Worm (Caenorhabditis elegans) whole organism, L4 larva: ENCODE results near the gene Y51A2B.8.

Source experiments
- F49E8.2 ChIP-seq: sonication (generic microtip); optimal IDR thresholded peaks from 2 replicates; lab custom pipeline; 2016; ENCODE audit warnings: missing compliant biosample characterization, mild to moderate bottlenecking, missing genetic modification characterization, borderline replicate concordance
- ceh-28 ChIP-seq: fragments of 150-350 bp; optimal IDR thresholded peaks from 2 replicates; lab custom pipeline; 2014; ENCODE audit warnings: missing biosample characterization, missing genetic modification reagents, missing genetic modification characterization
- dve-1 ChIP-seq: sonication (generic microtip); optimal IDR thresholded peaks from 2 replicates; lab custom pipeline; 2017; ENCODE audit warnings: antibody characterized with exemption, mild to moderate bottlenecking, missing genetic modification characterization, missing compliant biosample characterization; ENCODE audit not compliant: insufficient read depth
- egl-27 ChIP-seq: sonication (generic microtip); optimal IDR thresholded peaks from 3 replicates; lab custom pipeline; 2017; ENCODE audit warnings: missing biosample characterization, missing genetic modification reagents, missing genetic modification characterization
- fkh-10 ChIP-seq: fragments of 150-350 bp; optimal IDR thresholded peaks from 2 replicates; lab custom pipeline; 2014; ENCODE audit warnings: missing biosample characterization, missing genetic modification reagents, missing genetic modification characterization
- mdl-1 ChIP-seq, 2 experiments: fragments of 150-350 bp in 1 of 2; sonication (generic microtip) in 1 of 2; optimal IDR thresholded peaks; 2 replicates each; lab custom pipeline; 2014 to 2017; ENCODE audit warnings: missing biosample characterization in 2 of 2, missing genetic modification characterization in 2 of 2
- nhr-11 ChIP-seq: fragments of 150-350 bp; optimal IDR thresholded peaks from 2 replicates; lab custom pipeline; 2014; ENCODE audit warnings: missing biosample characterization, missing genetic modification characterization
- nhr-6 ChIP-seq: fragments of 150-350 bp; optimal IDR thresholded peaks from 2 replicates; lab custom pipeline; 2014; ENCODE audit warnings: missing biosample characterization, missing genetic modification characterization
- pha-4 ChIP-seq, 2 experiments: fragments of 150-350 bp in 1 of 2; fragments of 200-800 bp in 1 of 2; sonication (Bioruptor generic) in 1 of 2; IDR thresholded peaks in 1 of 2; optimal IDR thresholded peaks in 1 of 2; 2 replicates each; pipeline versions ENCODE4 v1.3.6 to Lab custom; 2014 to 2022; ENCODE audit warnings: missing genetic modification characterization in 2 of 2, missing genetic modification reagents in 2 of 2, missing biosample characterization in 1 of 2, missing compliant biosample characterization in 1 of 2
- snpc-4 ChIP-seq: fragments of 150-350 bp; optimal IDR thresholded peaks from 2 replicates; lab custom pipeline; 2014; ENCODE audit warnings: missing biosample characterization, missing genetic modification characterization
- tag-97 ChIP-seq: fragments of 200-800 bp; sonication (Bioruptor generic); IDR thresholded peaks from 2 replicates; pipeline ENCODE4 v1.3.6; 2022; ENCODE audit warnings: missing genetic modification characterization, missing compliant biosample characterization
- unc-39 ChIP-seq: sonication (generic microtip); optimal IDR thresholded peaks from 2 replicates; lab custom pipeline; 2017; ENCODE audit warnings: missing biosample characterization, missing genetic modification characterization

DNA sequence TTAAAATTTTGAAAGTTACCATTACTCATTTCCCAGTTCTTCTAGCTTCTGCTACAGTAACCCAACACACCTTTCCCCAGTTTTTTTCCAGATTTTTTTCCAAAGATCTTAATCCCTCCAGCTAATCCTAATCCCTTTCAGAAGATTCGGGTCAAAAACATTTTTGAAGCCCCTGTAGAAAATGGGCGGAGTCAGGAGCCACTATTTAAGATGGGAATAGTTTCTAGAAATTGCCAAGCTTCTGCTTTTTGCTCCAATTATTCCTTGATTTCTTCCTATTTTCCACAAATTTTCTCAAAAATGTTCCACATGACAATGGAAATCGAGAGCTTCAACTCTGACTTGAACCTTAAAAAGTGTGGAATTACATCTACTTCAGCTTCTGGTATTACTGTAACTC is 14.4 kb upstream of the Y51A2B.8 start, which contains the start of gene C08E8.9:
- TF ChIP-seq tag-97 (no peak), snpc-4 (tag; lab: Kevin White, UChicago) (no peak), pha-4 (GFP tag; IDR thresholded peaks at IDR 0.05; lab: Robert Waterston, UW) (no peak), pha-4 (tag; optimal IDR thresholded peaks at IDR 0.05; lab: Kevin White, UChicago) (no peak), mdl-1 (tag; optimal IDR thresholded peaks at IDR 0.05; lab: Kevin White, UChicago) (no peak), fkh-10 (GFP tag; lab: Kevin White, UChicago) (no peak), dve-1 (tag; lab: Kevin White, UChicago) (no peak), ceh-28 (tag; lab: Kevin White, UChicago) (no peak), unc-39 (no peak), egl-27 (no peak), nhr-6 (tag; lab: Kevin White, UChicago) (no peak), F49E8.2 (tag; lab: Kevin White, UChicago) (no peak), nhr-11 (tag; lab: Kevin White, UChicago) (no peak)
